Fruit fly (Drosophila melanogaster) whole organism, embryonic: ENCODE data around the gene CG31321.

Source experiments
- Adf1 ChIP-seq: fragments of 200-800 bp; sonication (Bioruptor generic); IDR thresholded peaks from 2 replicates; pipeline ENCODE4 v1.3.6; 2022; ENCODE audit warnings: missing biosample characterization, missing genetic modification characterization
- Blimp-1 ChIP-seq: fragments of 200-800 bp; sonication (Bioruptor generic); optimal IDR thresholded peaks from 3 replicates; lab custom pipeline; 2018; ENCODE audit warnings: missing biosample characterization, missing genetic modification characterization, mild to moderate bottlenecking, moderate library complexity, missing genetic modification reagents
- CG10321 ChIP-seq: fragments of 200-800 bp; sonication (Bioruptor generic); IDR thresholded peaks from 2 replicates; pipeline ENCODE4 v1.3.6; 2022; ENCODE audit warnings: missing biosample characterization, missing genetic modification characterization
- CG11085 ChIP-seq: fragments of 200-800 bp; sonication (Bioruptor generic); IDR thresholded peaks from 2 replicates; pipeline ENCODE4 v1.3.6; 2022; ENCODE audit warnings: missing biosample characterization, missing genetic modification characterization
- CG12219 ChIP-seq: fragments of 200-800 bp; sonication (Bioruptor generic); optimal IDR thresholded peaks from 3 replicates; lab custom pipeline; 2018; ENCODE audit warnings: missing biosample characterization, mild to moderate bottlenecking, missing genetic modification characterization
- CG12744 ChIP-seq: fragments of 200-800 bp; sonication (Bioruptor generic); optimal IDR thresholded peaks from 2 replicates; lab custom pipeline; 2016; ENCODE audit warnings: missing biosample characterization, missing genetic modification characterization
- CG14050 ChIP-seq: fragments of 200-800 bp; sonication (Bioruptor generic); IDR thresholded peaks from 3 replicates; pipeline ENCODE4 v1.3.6; 2022; ENCODE audit warnings: missing biosample characterization, missing genetic modification characterization
- CG14441 ChIP-seq: fragments of 200-800 bp; sonication (Bioruptor generic); IDR thresholded peaks from 2 replicates; pipeline ENCODE4 v1.3.6; 2022; ENCODE audit warnings: missing biosample characterization, missing genetic modification characterization
- CG14667 ChIP-seq: fragments of 200-800 bp; sonication (Bioruptor generic); IDR thresholded peaks from 2 replicates; pipeline ENCODE4 v1.3.6; 2022; ENCODE audit warnings: missing biosample characterization, missing genetic modification characterization
- CG17359 ChIP-seq: fragments of 200-800 bp; sonication (Bioruptor generic); optimal IDR thresholded peaks from 3 replicates; lab custom pipeline; 2018; ENCODE audit warnings: missing biosample characterization, mild to moderate bottlenecking, missing genetic modification characterization, moderate library complexity
- CG2116 ChIP-seq: fragments of 200-800 bp; sonication (Bioruptor generic); optimal IDR thresholded peaks from 3 replicates; lab custom pipeline; 2018; ENCODE audit warnings: missing biosample characterization, mild to moderate bottlenecking, missing genetic modification characterization
- CG33557 ChIP-seq: fragments of 200-800 bp; sonication (Bioruptor generic); optimal IDR thresholded peaks from 2 replicates; lab custom pipeline; 2019; ENCODE audit warnings: missing biosample characterization, mild to moderate bottlenecking, missing genetic modification characterization, moderate library complexity
- CG3726 ChIP-seq: fragments of 200-800 bp; sonication (Bioruptor generic); IDR thresholded peaks from 3 replicates; pipeline ENCODE4, ENCODE4 v1.3.6; 2022; ENCODE audit warnings: missing biosample characterization, missing genetic modification characterization
- CG4617 ChIP-seq: fragments of 200-800 bp; sonication (Bioruptor generic); optimal IDR thresholded peaks from 3 replicates; lab custom pipeline; 2016; ENCODE audit warnings: missing biosample characterization, missing genetic modification characterization, borderline replicate concordance
- CG4820 ChIP-seq: fragments of 200-800 bp; sonication (Bioruptor generic); optimal IDR thresholded peaks from 3 replicates; lab custom pipeline; 2016; ENCODE audit warnings: missing biosample characterization, missing genetic modification characterization
- CG6272 ChIP-seq: fragments of 200-800 bp; sonication (Bioruptor generic); IDR thresholded peaks from 2 replicates; pipeline ENCODE4 v1.3.6; 2022; ENCODE audit warnings: missing biosample characterization, missing genetic modification characterization
- CG6689 ChIP-seq: fragments of 200-800 bp; sonication (Bioruptor generic); IDR thresholded peaks from 2 replicates; pipeline ENCODE4 v1.3.6; 2022; ENCODE audit warnings: missing biosample characterization, missing genetic modification characterization
- CG9727 ChIP-seq: fragments of 200-800 bp; sonication (Bioruptor generic); optimal IDR thresholded peaks from 3 replicates; lab custom pipeline; 2017; ENCODE audit warnings: missing biosample characterization, mild to moderate bottlenecking, missing genetic modification characterization
- CTCF ChIP-seq: fragments of 200-800 bp; sonication (Bioruptor generic); optimal IDR thresholded peaks from 2 replicates; lab custom pipeline; 2017; ENCODE audit warnings: missing biosample characterization, mild to moderate bottlenecking, missing genetic modification characterization, moderate library complexity
- D ChIP-seq, 2 experiments: fragments of 200-800 bp in 1 of 2; fragments of >200 bp in 1 of 2; sonication (Bioruptor generic) in 1 of 2; optimal IDR thresholded peaks; 2 replicates in 1 of 2; 3 replicates in 1 of 2; lab custom pipeline; 2017; ENCODE audit warnings: mild to moderate bottlenecking in 1 of 2, missing biosample characterization in 1 of 2, missing genetic modification characterization in 1 of 2, missing genetic modification reagents in 1 of 2
- Dp ChIP-seq: fragments of 200-800 bp; sonication (Bioruptor generic); optimal IDR thresholded peaks from 2 replicates; lab custom pipeline; 2018; ENCODE audit warnings: missing biosample characterization, mild to moderate bottlenecking, missing genetic modification characterization, moderate library complexity
- Fer2 ChIP-seq: fragments of 200-800 bp; sonication (Bioruptor generic); optimal IDR thresholded peaks from 2 replicates; lab custom pipeline; 2018; ENCODE audit warnings: missing biosample characterization, mild to moderate bottlenecking, missing genetic modification characterization, moderate library complexity
- H15 ChIP-seq: fragments of 200-800 bp; sonication (Bioruptor generic); IDR thresholded peaks from 3 replicates; pipeline ENCODE4 v1.3.6; 2022; ENCODE audit warnings: missing biosample characterization, missing genetic modification characterization
- Hmx ChIP-seq: fragments of 200-800 bp; sonication (Bioruptor generic); optimal IDR thresholded peaks from 2 replicates; lab custom pipeline; 2016; ENCODE audit warnings: missing biosample characterization, missing genetic modification characterization
- Hr39 ChIP-seq: fragments of >200 bp; optimal IDR thresholded peaks from 2 replicates; lab custom pipeline; 2017
- Meics ChIP-seq: fragments of 200-800 bp; sonication (Bioruptor generic); optimal IDR thresholded peaks from 2 replicates; lab custom pipeline; 2017; ENCODE audit warnings: missing biosample characterization, mild to moderate bottlenecking, missing genetic modification characterization
- Xrp1 ChIP-seq: fragments of 200-800 bp; sonication (Bioruptor generic); IDR thresholded peaks from 2 replicates; pipeline ENCODE4 v1.3.6; 2022; ENCODE audit warnings: missing biosample characterization, missing genetic modification characterization
- YL-1 ChIP-seq: fragments of 200-800 bp; sonication (Bioruptor generic); optimal IDR thresholded peaks from 3 replicates; lab custom pipeline; 2017; ENCODE audit warnings: missing biosample characterization, mild to moderate bottlenecking, missing genetic modification characterization
- bowl ChIP-seq: fragments of 200-800 bp; sonication (Bioruptor generic); IDR thresholded peaks from 2 replicates; pipeline ENCODE4 v1.3.6; 2022; ENCODE audit warnings: missing biosample characterization, missing genetic modification characterization
- chif ChIP-seq, 2 experiments: fragments of 200-800 bp; sonication (Bioruptor generic); optimal IDR thresholded peaks; 3 replicates each; lab custom pipeline; 2016; ENCODE audit warnings: missing biosample characterization in 2 of 2, missing genetic modification characterization in 2 of 2
- corto ChIP-seq: fragments of 200-800 bp; sonication (Bioruptor generic); optimal IDR thresholded peaks from 2 replicates; lab custom pipeline; 2016; ENCODE audit warnings: missing biosample characterization, mild to moderate bottlenecking, missing genetic modification characterization, moderate library complexity
- dmrt99B ChIP-seq: fragments of 200-800 bp; sonication (Bioruptor generic); optimal IDR thresholded peaks from 2 replicates; lab custom pipeline; 2018; ENCODE audit warnings: missing biosample characterization, mild to moderate bottlenecking, missing genetic modification characterization, moderate library complexity
- eve ChIP-seq, 2 experiments: fragments of >200 bp; optimal IDR thresholded peaks; 2 replicates each; lab custom pipeline; 2017; ENCODE audit warnings: missing biosample characterization in 2 of 2, missing genetic modification characterization in 2 of 2
- fu2 ChIP-seq: fragments of 200-800 bp; sonication (Bioruptor generic); optimal IDR thresholded peaks from 2 replicates; lab custom pipeline; 2016; ENCODE audit warnings: missing biosample characterization, missing genetic modification characterization
- gfzf ChIP-seq: fragments of 200-800 bp; sonication (Bioruptor generic); optimal IDR thresholded peaks from 2 replicates; lab custom pipeline; 2016; ENCODE audit warnings: missing biosample characterization, mild to moderate bottlenecking, missing genetic modification characterization, moderate library complexity
- gsb ChIP-seq: fragments of 200-800 bp; sonication (Bioruptor generic); IDR thresholded peaks from 2 replicates; pipeline ENCODE4 v1.3.6; 2022; ENCODE audit warnings: missing biosample characterization, missing genetic modification characterization
- ind ChIP-seq: fragments of 200-800 bp; sonication (Bioruptor generic); optimal IDR thresholded peaks from 3 replicates; lab custom pipeline; 2016; ENCODE audit warnings: missing biosample characterization, missing genetic modification characterization
- lab ChIP-seq: fragments of 200-800 bp; sonication (Bioruptor generic); optimal IDR thresholded peaks from 3 replicates; lab custom pipeline; 2017; ENCODE audit warnings: missing biosample characterization, missing genetic modification characterization, mild to moderate bottlenecking, moderate library complexity, missing genetic modification reagents
- maf-S ChIP-seq: fragments of 200-800 bp; sonication (Bioruptor generic); optimal IDR thresholded peaks from 2 replicates; lab custom pipeline; 2016; ENCODE audit warnings: missing biosample characterization, missing genetic modification characterization
- oc ChIP-seq: fragments of 200-800 bp; sonication (Bioruptor generic); optimal IDR thresholded peaks from 2 replicates; lab custom pipeline; 2018; ENCODE audit warnings: missing biosample characterization, mild to moderate bottlenecking, missing genetic modification characterization, moderate library complexity
- pita ChIP-seq: fragments of 200-800 bp; sonication (Bioruptor generic); optimal IDR thresholded peaks from 2 replicates; lab custom pipeline; 2017; ENCODE audit warnings: missing biosample characterization, mild to moderate bottlenecking, missing genetic modification characterization
- salm ChIP-seq: fragments of 200-800 bp; sonication (Bioruptor generic); optimal IDR thresholded peaks from 2 replicates; lab custom pipeline; 2018; ENCODE audit warnings: missing biosample characterization, mild to moderate bottlenecking, missing genetic modification characterization
- sc ChIP-seq, 3 experiments: fragments of >200 bp in 2 of 3; fragments of 200-800 bp in 1 of 3; sonication (Bioruptor generic) in 1 of 3; optimal IDR thresholded peaks; 2 replicates in 2 of 3; 3 replicates in 1 of 3; lab custom pipeline; 2017; ENCODE audit warnings: mild to moderate bottlenecking in 1 of 3, missing biosample characterization in 1 of 3, missing genetic modification characterization in 1 of 3, missing genetic modification reagents in 1 of 3
- sd ChIP-seq: fragments of 200-800 bp; sonication (Bioruptor generic); optimal IDR thresholded peaks from 3 replicates; lab custom pipeline; 2018; ENCODE audit warnings: missing biosample characterization, mild to moderate bottlenecking, missing genetic modification characterization, moderate library complexity
- seq ChIP-seq: fragments of 200-800 bp; sonication (Bioruptor generic); IDR thresholded peaks from 2 replicates; pipeline ENCODE4 v1.3.6; 2022; ENCODE audit warnings: missing biosample characterization, missing genetic modification characterization
- sima ChIP-seq: fragments of 200-800 bp; sonication (Bioruptor generic); optimal IDR thresholded peaks from 2 replicates; lab custom pipeline; 2016; ENCODE audit warnings: missing biosample characterization, missing genetic modification characterization
- slou ChIP-seq: fragments of 200-800 bp; sonication (Bioruptor generic); optimal IDR thresholded peaks from 3 replicates; lab custom pipeline; 2016; ENCODE audit warnings: missing biosample characterization, missing genetic modification characterization
- stc ChIP-seq: fragments of 200-800 bp; sonication (Bioruptor generic); IDR thresholded peaks from 2 replicates; pipeline ENCODE4 v1.3.6; 2022; ENCODE audit warnings: missing biosample characterization, missing genetic modification characterization
- tin ChIP-seq: fragments of 200-800 bp; sonication (Bioruptor generic); optimal IDR thresholded peaks from 3 replicates; lab custom pipeline; 2016; ENCODE audit warnings: missing biosample characterization, missing genetic modification characterization
- trem ChIP-seq: fragments of 200-800 bp; optimal IDR thresholded peaks from 3 replicates; lab custom pipeline; 2019; ENCODE audit warnings: missing biosample characterization, mild to moderate bottlenecking, missing genetic modification characterization, moderate library complexity

Gene CG31321

DNA sequence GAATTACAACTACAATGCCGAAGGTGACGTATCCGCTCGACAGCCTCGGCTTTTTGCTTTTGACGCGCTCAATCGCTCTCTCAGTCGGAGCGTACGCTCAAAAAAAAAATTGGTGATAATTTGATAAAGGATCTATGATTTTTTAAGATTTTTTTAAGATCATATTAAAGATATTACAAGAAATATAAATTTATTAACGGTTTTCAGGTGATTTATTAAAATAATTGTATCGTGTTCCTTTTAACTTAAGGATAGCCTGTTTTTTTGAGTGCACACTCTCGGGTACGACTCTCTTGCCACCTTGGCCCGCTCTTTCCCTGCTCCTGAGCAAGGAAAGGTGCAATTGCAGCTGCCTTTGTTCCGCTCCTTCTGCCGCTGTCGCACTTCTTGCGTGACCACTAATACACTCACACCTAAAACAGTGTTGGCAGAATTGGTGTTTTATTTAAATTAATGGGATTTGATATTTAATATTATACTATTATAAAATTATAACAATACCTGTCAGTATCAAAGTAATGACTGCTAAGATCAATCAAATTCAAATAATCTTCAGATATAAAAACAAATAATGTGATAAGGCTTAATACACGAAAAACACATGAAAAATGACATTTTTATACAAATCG, 32.2 kb upstream of the CG31321 start (continued):
- TF ChIP-seq Xrp1 (GFP tag; lab: Robert Waterston, UW) (peak; percentile 97), CG14667 (GFP tag; lab: Robert Waterston, UW) (peak; percentile 72), trem (peak; percentile 79), salm (tag; lab: Kevin White, UChicago) (peak; percentile 74), H15 (GFP tag; lab: Robert Waterston, UW) (peak; percentile 80), Blimp-1 (GFP tag; lab: Kevin White, UChicago) (no peak), slou (GFP tag; lab: Kevin White, UChicago) (peak; percentile 2), CG12219 (GFP tag; lab: Kevin White, UChicago) (peak; percentile 55), CG14050 (GFP tag; lab: Robert Waterston, UW) (peak; percentile 80), CG2116 (GFP tag; lab: Kevin White, UChicago) (peak; percentile 61), CG14441 (GFP tag; lab: Robert Waterston, UW) (peak; percentile 69), CG3726 (no peak), CG6272 (peak; percentile 71), sd (tag; lab: Kevin White, UChicago) (no peak), D (optimal IDR thresholded peaks at IDR 0.05; lab: Kevin White, UChicago) (no peak), D (GFP tag; optimal IDR thresholded peaks at IDR 0.05; lab: Kevin White, UChicago) (peak; percentile 82), stc (GFP tag; lab: Robert Waterston, UW) (peak; percentile 86), maf-S (no peak), tin (GFP tag; lab: Kevin White, UChicago) (peak; percentile 74), CG6689 (GFP tag; lab: Robert Waterston, UW) (peak; percentile 91), CG9727 (peak; percentile 97), ind (GFP tag; lab: Kevin White, UChicago) (peak; percentile 40), CTCF (no peak), gsb (GFP tag; lab: Robert Waterston, UW) (peak; percentile 68), CG17359 (no peak), Hr39 (lab: Kevin White, UChicago) (no peak), CG11085 (GFP tag; lab: Robert Waterston, UW) (peak; percentile 64; the same call in 1 of the 2 replicates), CG4617 (peak; percentile 7), Fer2 (tag; lab: Kevin White, UChicago) (no peak), pita (GFP tag; lab: Kevin White, UChicago) (no peak), CG33557 (peak; percentile 79), CG10321 (no peak), lab (GFP tag; lab: Kevin White, UChicago) (peak; percentile 91), Dp (GFP tag; lab: Kevin White, UChicago) (no peak), sima (GFP tag; lab: Kevin White, UChicago) (no peak), YL-1 (GFP tag; lab: Kevin White, UChicago) (peak; percentile 38), CG4820 (GFP tag; lab: Kevin White, UChicago) (peak; percentile 61), sc (optimal IDR thresholded peaks at IDR 0.05; lab: Kevin White, UChicago) (no peak), sc (GFP tag; optimal IDR thresholded peaks at IDR 0.05; lab: Kevin White, UChicago) (no peak), Adf1 (GFP tag; lab: Robert Waterston, UW) (peak; percentile 61; the same call in 1 of the 2 replicates), Hmx (no peak), CG12744 (GFP tag; lab: Kevin White, UChicago) (no peak), chif (GFP tag; optimal IDR thresholded peaks at IDR 0.05; lab: Kevin White, UChicago) (peak; percentile 18 to 40), fu2 (GFP tag; lab: Kevin White, UChicago) (no peak), oc (tag; lab: Kevin White, UChicago) (peak; percentile 62), seq (GFP tag; lab: Robert Waterston, UW) (peak; percentile 77), eve (GFP tag; optimal IDR thresholded peaks at IDR 0.05; lab: Kevin White, UChicago) (peak in 1 of 2 experiments; percentile 36), gfzf (no peak), Meics (peak; percentile 80), bowl (peak; percentile 61; the same call in 1 of the 2 replicates), dmrt99B (tag; lab: Kevin White, UChicago) (no peak), corto (GFP tag; lab: Kevin White, UChicago) (peak; percentile 95)
